Worm (Caenorhabditis elegans): Measurements from ENCODE around the gene ZK1098.9.

- TF ChIP-seq nhr-237 (tag; optimal IDR thresholded peaks at IDR 0.05) (no peak), egl-27 (tag; optimal IDR thresholded peaks at IDR 0.05) (no peak), mep-1 (tag; optimal IDR thresholded peaks at IDR 0.05) (no peak), nhr-28 (tag; optimal IDR thresholded peaks at IDR 0.05) (no peak), isw-1 (GFP tag; IDR thresholded peaks at IDR 0.05) (no peak), mdl-1 (tag; optimal IDR thresholded peaks at IDR 0.05) (no peak), lin-13 (GFP tag; optimal IDR thresholded peaks at IDR 0.05) (no peak), lin-39 (tag; optimal IDR thresholded peaks at IDR 0.05) (no peak), sox-4 (tag; optimal IDR thresholded peaks at IDR 0.05) (no peak), fos-1 (tag; optimal IDR thresholded peaks at IDR 0.05) (no peak), skn-1 (tag; optimal IDR thresholded peaks at IDR 0.05) (no peak), Y116A8C.19 (tag; optimal IDR thresholded peaks at IDR 0.05; ENCODE audit: borderline replicate concordance) (no peak), nhr-77 (tag; optimal IDR thresholded peaks at IDR 0.05) (no peak)
Measured at ce11 chrIII:9523581-9523980, 20.6 kb upstream of the ZK1098.9 start, which contains the start of gene mrps-23.
